Worm (Caenorhabditis elegans) whole organism, L4/young adult: ENCODE measurements around the gene T22E5.1.

Experiments used
- W03F9.2 ChIP-seq: fragments of 150-350 bp; optimal IDR thresholded peaks from 2 replicates; lab custom pipeline; 2014; ENCODE audit warnings: missing biosample characterization, missing genetic modification characterization
- dao-5 ChIP-seq: sonication (generic microtip); optimal IDR thresholded peaks from 2 replicates; lab custom pipeline; 2016; ENCODE audit warnings: missing genotype, missing genetic modification characterization, moderate library complexity, missing compliant biosample characterization
- him-1 ChIP-seq: sonication (generic microtip); optimal IDR thresholded peaks from 2 replicates; lab custom pipeline; 2016; ENCODE audit warnings: missing genotype, missing genetic modification reagents, missing genetic modification characterization, missing compliant biosample characterization

DNA sequence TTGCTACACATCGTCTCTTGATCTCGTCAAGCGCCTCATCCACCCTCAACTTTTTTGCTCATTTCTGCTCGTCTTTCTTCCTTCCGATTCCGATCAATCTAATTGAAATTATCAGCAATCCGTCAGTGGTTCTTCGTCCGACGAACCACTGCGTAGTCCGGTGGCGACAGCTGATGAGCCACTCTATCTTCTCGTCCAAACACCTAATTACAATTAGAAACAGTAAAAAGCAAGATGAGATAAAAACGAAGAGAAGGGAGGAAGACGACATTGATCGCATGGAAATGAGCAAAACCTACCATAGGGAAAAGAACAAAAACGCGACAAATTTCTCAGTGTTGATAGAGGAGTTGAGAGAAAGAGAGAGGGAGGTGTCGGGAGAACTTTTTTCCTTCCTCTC is 13.2 kb upstream of the T22E5.1 start:
- TF ChIP-seq him-1 (tag; lab: Kevin White, UChicago) (no peak), W03F9.2 (no peak), dao-5 (no peak)
